Fruit fly (Drosophila melanogaster) whole organism, embryonic: ENCODE data around the gene TotZ.
A peak's percentile ranks its signal among the peaks of the same experiment; 100 is the strongest.

ENCODE experiments used
- Bdp1 ChIP-seq: fragments of 200-800 bp; sonication (Bioruptor generic); optimal IDR thresholded peaks from 3 replicates; lab custom pipeline; 2016; ENCODE audit warnings: missing biosample characterization, missing genetic modification characterization
- Bgb ChIP-seq: fragments of 200-800 bp; sonication (Bioruptor generic); IDR thresholded peaks from 2 replicates; pipeline ENCODE4 v1.3.6; 2022; ENCODE audit warnings: missing biosample characterization, missing genetic modification characterization; ENCODE audit not compliant: partially characterized antibody
- CG11696 ChIP-seq: fragments of 200-800 bp; sonication (Bioruptor generic); IDR thresholded peaks from 2 replicates; pipeline ENCODE4 v1.3.6; 2022; ENCODE audit warnings: missing biosample characterization, missing genetic modification characterization
- CG13287 ChIP-seq: fragments of 200-800 bp; sonication (Bioruptor generic); IDR thresholded peaks from 2 replicates; pipeline ENCODE4 v1.3.6; 2022; ENCODE audit warnings: missing biosample characterization, missing genetic modification characterization; ENCODE audit not compliant: partially characterized antibody
- CG14860 ChIP-seq: fragments of 200-800 bp; sonication (Bioruptor generic); IDR thresholded peaks from 3 replicates; pipeline ENCODE4 v1.3.6; 2022; ENCODE audit warnings: missing biosample characterization, missing genetic modification characterization; ENCODE audit not compliant: partially characterized antibody
- CG1602 ChIP-seq: fragments of 200-800 bp; sonication (Bioruptor generic); optimal IDR thresholded peaks from 3 replicates; lab custom pipeline; 2016; ENCODE audit warnings: missing biosample characterization, missing genetic modification characterization
- CG16813 ChIP-seq: fragments of 200-800 bp; sonication (Bioruptor generic); IDR thresholded peaks from 3 replicates; pipeline ENCODE4 v1.3.6; 2022; ENCODE audit warnings: missing biosample characterization, missing genetic modification characterization; ENCODE audit not compliant: partially characterized antibody
- CG1832 ChIP-seq: fragments of 200-800 bp; sonication (Bioruptor generic); optimal IDR thresholded peaks from 2 replicates; lab custom pipeline; 2017; ENCODE audit warnings: missing biosample characterization, mild to moderate bottlenecking, missing genetic modification characterization, inconsistent platforms
- CG34224 ChIP-seq: fragments of 200-800 bp; sonication (Bioruptor generic); IDR thresholded peaks from 3 replicates; pipeline ENCODE4 v1.3.6; 2022; ENCODE audit warnings: missing biosample characterization, missing genetic modification characterization; ENCODE audit not compliant: partially characterized antibody
- CG42726 ChIP-seq: fragments of 200-800 bp; sonication (Bioruptor generic); IDR thresholded peaks from 2 replicates; pipeline ENCODE4 v1.3.6; 2022; ENCODE audit warnings: missing biosample characterization, missing genetic modification characterization; ENCODE audit not compliant: partially characterized antibody
- CG6791 ChIP-seq: fragments of 200-800 bp; sonication (Bioruptor generic); IDR thresholded peaks from 3 replicates; pipeline ENCODE4 v1.3.6; 2022; ENCODE audit warnings: missing biosample characterization, missing genetic modification characterization; ENCODE audit not compliant: partially characterized antibody
- CG7556 ChIP-seq: fragments of 200-800 bp; sonication (Bioruptor generic); optimal IDR thresholded peaks from 2 replicates; lab custom pipeline; 2017; ENCODE audit warnings: missing biosample characterization, mild to moderate bottlenecking, missing genetic modification characterization
- HLH4C ChIP-seq: fragments of 200-800 bp; sonication (Bioruptor generic); IDR thresholded peaks from 3 replicates; pipeline ENCODE4 v1.3.6; 2022; ENCODE audit warnings: missing biosample characterization, missing genetic modification characterization; ENCODE audit not compliant: partially characterized antibody
- Mrtf ChIP-seq: fragments of 200-800 bp; sonication (Bioruptor generic); IDR thresholded peaks from 3 replicates; pipeline ENCODE4 v1.3.6; 2022; ENCODE audit warnings: missing biosample characterization, missing genetic modification characterization
- Nf-YC ChIP-seq: fragments of 200-800 bp; optimal IDR thresholded peaks from 3 replicates; lab custom pipeline; 2019; ENCODE audit warnings: missing biosample characterization, mild to moderate bottlenecking, missing genetic modification characterization, moderate library complexity
- Opbp ChIP-seq: fragments of 200-800 bp; sonication (Bioruptor generic); IDR thresholded peaks from 3 replicates; pipeline ENCODE4 v1.3.6; 2022; ENCODE audit warnings: missing biosample characterization, missing genetic modification characterization; ENCODE audit not compliant: partially characterized antibody
- Pdp1 ChIP-seq, 2 experiments: fragments of 200-800 bp; sonication (Bioruptor generic); optimal IDR thresholded peaks; 3 replicates each; lab custom pipeline; 2016; ENCODE audit warnings: missing biosample characterization in 2 of 2, missing genetic modification characterization in 2 of 2, mild to moderate bottlenecking in 1 of 2, moderate library complexity in 1 of 2
- Sox102F ChIP-seq: fragments of 200-800 bp; sonication (Bioruptor generic); optimal IDR thresholded peaks from 2 replicates; lab custom pipeline; 2018; ENCODE audit warnings: missing biosample characterization, mild to moderate bottlenecking, missing genetic modification characterization, moderate library complexity
- abd-A ChIP-seq: fragments of 200-800 bp; sonication (Bioruptor generic); optimal IDR thresholded peaks from 3 replicates; lab custom pipeline; 2019; ENCODE audit warnings: missing biosample characterization, mild to moderate bottlenecking, missing genetic modification characterization, moderate library complexity
- amos ChIP-seq: fragments of 200-800 bp; sonication (Bioruptor generic); IDR thresholded peaks from 2 replicates; pipeline ENCODE4 v1.3.6; 2022; ENCODE audit warnings: missing biosample characterization, missing genetic modification characterization; ENCODE audit not compliant: partially characterized antibody
- ato ChIP-seq: fragments of 200-800 bp; sonication (Bioruptor generic); IDR thresholded peaks from 2 replicates; pipeline ENCODE4 v1.3.6; 2022; ENCODE audit warnings: missing biosample characterization, missing genetic modification characterization; ENCODE audit not compliant: partially characterized antibody
- bbx ChIP-seq: fragments of 200-800 bp; sonication (Bioruptor generic); IDR thresholded peaks from 2 replicates; pipeline ENCODE4 v1.3.6; 2022; ENCODE audit warnings: missing biosample characterization, missing genetic modification characterization; ENCODE audit not compliant: partially characterized antibody
- bsh ChIP-seq, 2 experiments: fragments of 200-800 bp; sonication (Bioruptor generic); optimal IDR thresholded peaks; 2 replicates each; lab custom pipeline; 2017 to 2018; ENCODE audit warnings: mild to moderate bottlenecking in 2 of 2, missing biosample characterization in 2 of 2, missing genetic modification characterization in 2 of 2, moderate library complexity in 1 of 2
- crc ChIP-seq: fragments of 200-800 bp; sonication (Bioruptor generic); optimal IDR thresholded peaks from 2 replicates; lab custom pipeline; 2016; ENCODE audit warnings: missing biosample characterization, missing genetic modification characterization
- crol ChIP-seq: fragments of 200-800 bp; sonication (Bioruptor generic); IDR thresholded peaks from 2 replicates; pipeline ENCODE4 v1.3.6; 2022; ENCODE audit warnings: missing biosample characterization, missing genetic modification characterization
- crp ChIP-seq, 2 experiments: fragments of 200-800 bp; sonication (Bioruptor generic); optimal IDR thresholded peaks; 2 replicates in 1 of 2; 3 replicates in 1 of 2; lab custom pipeline; 2017; ENCODE audit warnings: missing biosample characterization in 2 of 2, missing genetic modification characterization in 2 of 2, mild to moderate bottlenecking in 1 of 2, moderate library complexity in 1 of 2
- fru ChIP-seq: fragments of >200 bp; optimal IDR thresholded peaks from 2 replicates; lab custom pipeline; 2017
- gcm ChIP-seq: fragments of 200-800 bp; sonication (Bioruptor generic); optimal IDR thresholded peaks from 2 replicates; lab custom pipeline; 2019; ENCODE audit warnings: missing biosample characterization, mild to moderate bottlenecking, missing genetic modification characterization, moderate library complexity
- hb ChIP-seq: fragments of 200-800 bp; sonication (Bioruptor generic); IDR thresholded peaks from 3 replicates; pipeline ENCODE4 v1.3.6; 2022; ENCODE audit warnings: missing biosample characterization, missing genetic modification characterization; ENCODE audit not compliant: partially characterized antibody
- hbn ChIP-seq: fragments of 200-800 bp; sonication (Bioruptor generic); IDR thresholded peaks from 2 replicates; pipeline ENCODE4 v1.3.6; 2022; ENCODE audit warnings: missing biosample characterization, missing genetic modification characterization; ENCODE audit not compliant: partially characterized antibody
- kni ChIP-seq: fragments of 200-800 bp; sonication (Bioruptor generic); optimal IDR thresholded peaks from 3 replicates; lab custom pipeline; 2017; ENCODE audit warnings: mild to moderate bottlenecking, missing biosample characterization, missing genetic modification reagents, missing genetic modification characterization
- knrl ChIP-seq: fragments of 200-800 bp; sonication (Bioruptor generic); IDR thresholded peaks from 3 replicates; pipeline ENCODE4 v1.3.6; 2022; ENCODE audit warnings: missing biosample characterization, missing genetic modification characterization; ENCODE audit not compliant: partially characterized antibody
- lab ChIP-seq: fragments of 200-800 bp; sonication (Bioruptor generic); optimal IDR thresholded peaks from 3 replicates; lab custom pipeline; 2017; ENCODE audit warnings: missing biosample characterization, missing genetic modification characterization, mild to moderate bottlenecking, moderate library complexity, missing genetic modification reagents
- mirr ChIP-seq: fragments of 200-800 bp; sonication (Bioruptor generic); optimal IDR thresholded peaks from 3 replicates; lab custom pipeline; 2018; ENCODE audit warnings: missing biosample characterization, mild to moderate bottlenecking, missing genetic modification characterization
- mld ChIP-seq: fragments of 200-800 bp; sonication (Bioruptor generic); IDR thresholded peaks from 3 replicates; pipeline ENCODE4 v1.3.6; 2022; ENCODE audit warnings: missing biosample characterization, missing genetic modification characterization; ENCODE audit not compliant: partially characterized antibody
- nerfin-2 ChIP-seq: fragments of 200-800 bp; sonication (Bioruptor generic); IDR thresholded peaks from 2 replicates; pipeline ENCODE4 v1.3.6; 2022; ENCODE audit warnings: missing biosample characterization, missing genetic modification characterization; ENCODE audit not compliant: partially characterized antibody
- nom ChIP-seq: fragments of 200-800 bp; sonication (Bioruptor generic); optimal IDR thresholded peaks from 2 replicates; lab custom pipeline; 2017; ENCODE audit warnings: missing biosample characterization, missing genetic modification characterization, mild to moderate bottlenecking, moderate library complexity, missing genetic modification reagents
- sens ChIP-seq: fragments of 200-800 bp; sonication (Bioruptor generic); peaks from one replicate; lab custom pipeline; 2016; ENCODE audit warnings: missing biosample characterization, missing genetic modification characterization
- sna ChIP-seq: fragments of 200-800 bp; sonication (Bioruptor generic); IDR thresholded peaks from 2 replicates; pipeline ENCODE4 v1.3.6; 2022; ENCODE audit warnings: missing biosample characterization, missing genetic modification characterization; ENCODE audit not compliant: partially characterized antibody
- stwl ChIP-seq: fragments of 200-800 bp; sonication (Bioruptor generic); optimal IDR thresholded peaks from 3 replicates; lab custom pipeline; 2018; ENCODE audit warnings: missing biosample characterization, mild to moderate bottlenecking, missing genetic modification characterization, moderate library complexity
- tna ChIP-seq: fragments of 200-800 bp; sonication (Bioruptor generic); IDR thresholded peaks from 2 replicates; pipeline ENCODE4 v1.3.6; 2022; ENCODE audit warnings: missing biosample characterization, missing genetic modification characterization; ENCODE audit not compliant: partially characterized antibody
- vvl ChIP-seq: fragments of 200-800 bp; sonication (Bioruptor generic); IDR thresholded peaks from 2 replicates; pipeline ENCODE4 v1.3.6; 2022; ENCODE audit warnings: missing biosample characterization, missing genetic modification characterization

Gene TotZ

DNA sequence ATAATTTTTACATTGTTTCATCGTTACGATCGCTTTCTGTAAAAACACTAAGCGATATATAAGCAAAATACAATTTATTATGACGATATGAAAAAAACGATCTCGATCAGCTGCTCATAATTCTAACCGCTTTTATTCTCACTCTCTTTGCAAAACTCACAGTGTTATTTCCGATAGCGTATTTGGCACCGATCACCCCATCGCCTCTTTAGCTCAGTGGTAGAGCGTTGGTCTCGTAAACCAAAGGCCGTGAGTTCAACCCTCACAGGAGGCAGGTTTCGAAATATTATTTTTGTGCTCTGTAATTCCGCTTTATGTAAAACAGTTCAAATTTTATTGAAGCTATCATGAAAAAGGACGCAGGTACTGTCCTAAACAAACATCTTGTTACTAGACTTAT lies 13.4 kb downstream of the TotZ start (continued):
- TF ChIP-seq bbx (GFP tag; lab: Robert Waterston, UW) = peak; percentile 67; the same call in 1 of the 2 replicates
- no peak for TF ChIP-seq CG11696 (GFP tag; lab: Robert Waterston, UW)
- TF ChIP-seq hb (GFP tag; lab: Robert Waterston, UW) = peak; percentile 48; the same call in 1 of the 3 replicates
- no peak for TF ChIP-seq fru (lab: Kevin White, UChicago)
- TF ChIP-seq tna (GFP tag; lab: Robert Waterston, UW) = peak; percentile 14
- peak; percentile 75; the same call in 1 of the 2 replicates for TF ChIP-seq amos (GFP tag; lab: Robert Waterston, UW)
- TF ChIP-seq CG6791 = peak; percentile 88
- TF ChIP-seq Opbp (GFP tag; lab: Robert Waterston, UW) = peak; percentile 82; the same call in 2 of the 3 replicates
- no peak for TF ChIP-seq Sox102F
- no peak for TF ChIP-seq sna
- TF ChIP-seq crp (GFP tag; optimal IDR thresholded peaks at IDR 0.05; lab: Kevin White, UChicago) = peak in 1 of 2 experiments; percentile 35
- TF ChIP-seq HLH4C = peak; percentile 58
- peak; percentile 20; the same call in 1 of the 2 replicates for TF ChIP-seq nerfin-2 (GFP tag; lab: Robert Waterston, UW)
- TF ChIP-seq bsh (GFP tag; optimal IDR thresholded peaks at IDR 0.05; lab: Kevin White, UChicago) = no peak
- peak; percentile 31; the same call in 2 of the 3 replicates for TF ChIP-seq knrl (GFP tag; lab: Robert Waterston, UW)
- peak; percentile 61 for TF ChIP-seq CG16813
- TF ChIP-seq nom (GFP tag; lab: Kevin White, UChicago) = no peak
- no peak for TF ChIP-seq stwl (tag; lab: Kevin White, UChicago)
- peak; percentile 19 for TF ChIP-seq kni (GFP tag; lab: Kevin White, UChicago)
- peak; percentile 31; the same call in 1 of the 3 replicates for TF ChIP-seq CG14860 (GFP tag; lab: Robert Waterston, UW)

DNA sequence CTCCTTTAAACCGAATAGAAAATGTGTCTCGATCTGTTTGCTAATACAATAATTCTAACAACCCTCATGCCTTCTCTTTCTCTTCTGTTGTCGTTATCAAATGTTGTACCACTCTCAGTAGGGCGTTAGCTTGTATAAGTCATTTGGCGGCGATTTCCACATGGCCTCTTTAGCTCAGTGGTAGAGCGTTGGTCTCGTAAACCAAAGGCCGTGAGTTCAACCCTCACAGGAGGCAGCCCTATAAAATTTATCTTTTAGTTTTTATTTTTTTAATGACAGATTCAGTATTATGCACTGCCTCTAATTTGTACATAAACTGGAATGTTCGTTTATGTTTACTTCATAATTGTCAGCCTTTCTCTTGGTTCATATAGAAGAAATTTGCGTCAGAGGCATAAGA lies 14.0 kb downstream of the TotZ start:
- peak; percentile 27; the same call in 1 of the 2 replicates for TF ChIP-seq CG13287 (GFP tag; lab: Robert Waterston, UW)
- TF ChIP-seq mld (GFP tag; lab: Robert Waterston, UW) = peak; percentile 75
- peak; percentile 12 for TF ChIP-seq abd-A
- TF ChIP-seq Mrtf = no peak
- peak; percentile 17; the same call in 1 of the 2 replicates for TF ChIP-seq hbn (GFP tag; lab: Robert Waterston, UW)
- peak; percentile 73 for TF ChIP-seq Bgb (GFP tag; lab: Robert Waterston, UW)
- peak; percentile 78 for TF ChIP-seq bbx (GFP tag; lab: Robert Waterston, UW)
- no peak for TF ChIP-seq crc (GFP tag; lab: Kevin White, UChicago)
- TF ChIP-seq Opbp (GFP tag; lab: Robert Waterston, UW) = peak; percentile 88
- TF ChIP-seq knrl (GFP tag; lab: Robert Waterston, UW) = peak; percentile 38; the same call in 2 of the 3 replicates
- peak; percentile 99 for TF ChIP-seq Bdp1 (GFP tag; lab: Kevin White, UChicago)
- TF ChIP-seq ato (GFP tag; lab: Robert Waterston, UW) = peak; percentile 67
- peak; percentile 46; the same call in 2 of the 3 replicates for TF ChIP-seq CG14860 (GFP tag; lab: Robert Waterston, UW)
- peak; percentile 83; the same call in 2 of the 3 replicates for TF ChIP-seq CG6791
- TF ChIP-seq sna = no peak
- peak; percentile 40; the same call in 1 of the 2 replicates for TF ChIP-seq tna (GFP tag; lab: Robert Waterston, UW)
- peak; percentile 60; the same call in 1 of the 2 replicates for TF ChIP-seq nerfin-2 (GFP tag; lab: Robert Waterston, UW)
- TF ChIP-seq mirr (GFP tag; lab: Kevin White, UChicago) = no peak
- peak; percentile 81; the same call in 1 of the 2 replicates for TF ChIP-seq amos (GFP tag; lab: Robert Waterston, UW)
- TF ChIP-seq lab (GFP tag; lab: Kevin White, UChicago) = no peak
- no peak for TF ChIP-seq crol
- TF ChIP-seq Pdp1 (GFP tag; optimal IDR thresholded peaks at IDR 0.05; lab: Kevin White, UChicago) = peak in 1 of 2 experiments; percentile 9
- TF ChIP-seq CG34224 = peak; percentile 53; the same call in 1 of the 3 replicates
- TF ChIP-seq CG1602 (GFP tag; lab: Kevin White, UChicago) = no peak
- no peak for TF ChIP-seq CG7556 (GFP tag; lab: Kevin White, UChicago)
- TF ChIP-seq CG16813 = peak; percentile 78
- TF ChIP-seq vvl (GFP tag; lab: Robert Waterston, UW) = peak; percentile 16; the same call in 1 of the 2 replicates
- TF ChIP-seq CG42726 (GFP tag; lab: Robert Waterston, UW) = peak; percentile 80
- TF ChIP-seq gcm (GFP tag; lab: Kevin White, UChicago) = no peak
- TF ChIP-seq Nf-YC = no peak
- peak; percentile 25 for TF ChIP-seq CG1832 (GFP tag; lab: Kevin White, UChicago)
- peak; percentile 56 for TF ChIP-seq sens (GFP tag; lab: Kevin White, UChicago)
- peak; percentile 6; the same call in 1 of the 3 replicates for TF ChIP-seq HLH4C
- TF ChIP-seq, all 482 proteins: peak for 23
